In genomic region chr3R:27987329-27987728, dm6 we compare ENCODE assay signal across 3 fruit fly cellular contexts.
TF ChIP-seq lines count a peak whose summit lies in the region.

No protein-coding gene starts in this region.

TF ChIP-seq in whole organism, adult, 20 proteins besides CTCF, POLR2A, EP300 and RAD21 (continued from another document):
- TF ChIP-seq pad (GFP tag; optimal IDR thresholded peaks at IDR 0.05; lab: Kevin White, UChicago), result no peak
TF ChIP-seq in whole organism, adult: peak in this region for 7.

TF ChIP-seq in whole organism, embryonic, 481 proteins besides CTCF, POLR2A, EP300 and RAD21 (continued from another document and continues in another):
- TF ChIP-seq dmrt99B (tag; optimal IDR thresholded peaks at IDR 0.05; lab: Kevin White, UChicago) (peak; percentile 65), CG7745 (tag; optimal IDR thresholded peaks at IDR 0.05; lab: Kevin White, UChicago) (no peak), TFAM (GFP tag; optimal IDR thresholded peaks at IDR 0.05; lab: Kevin White, UChicago) (no peak), ems (GFP tag; optimal IDR thresholded peaks at IDR 0.05; lab: Kevin White, UChicago) (no peak), lbe (GFP tag; optimal IDR thresholded peaks at IDR 0.05; lab: Kevin White, UChicago) (no peak), grn (GFP tag; optimal IDR thresholded peaks at IDR 0.05; lab: Kevin White, UChicago) (no peak), Hmr (GFP tag; optimal IDR thresholded peaks at IDR 0.05; lab: Kevin White, UChicago) (peak; percentile 69), CG2202 (tag; optimal IDR thresholded peaks at IDR 0.05; lab: Kevin White, UChicago) (peak; percentile 2), sob (GFP tag; IDR thresholded peaks at IDR 0.05; lab: Robert Waterston, UW) (peak; percentile 65), Trl (optimal IDR thresholded peaks at IDR 0.05; lab: Kevin White, UChicago) (no peak), Trl (GFP tag; optimal IDR thresholded peaks at IDR 0.05; lab: Kevin White, UChicago) (no peak), B-H1 (GFP tag; IDR thresholded peaks at IDR 0.05; lab: Robert Waterston, UW) (peak; percentile 17; the same call in 2 of the 3 replicates), Nf-YB (GFP tag; optimal IDR thresholded peaks at IDR 0.05; lab: Kevin White, UChicago) (peak; percentile 58), Dek (tag; optimal IDR thresholded peaks at IDR 0.05; lab: Kevin White, UChicago) (peak; percentile 72), Aef1 (GFP tag; IDR thresholded peaks at IDR 0.05; lab: Robert Waterston, UW) (peak; percentile 53; the same call in 2 of the 3 replicates), sqz (GFP tag; optimal IDR thresholded peaks at IDR 0.05; lab: Kevin White, UChicago) (peak; percentile 20), slp2 (GFP tag; optimal IDR thresholded peaks at IDR 0.05; lab: Kevin White, UChicago) (no peak), H15 (GFP tag; IDR thresholded peaks at IDR 0.05; lab: Robert Waterston, UW) (peak; percentile 46; the same call in 1 of the 3 replicates), psq (GFP tag; optimal IDR thresholded peaks at IDR 0.05; lab: Kevin White, UChicago) (no peak), Bteb2 (GFP tag; optimal IDR thresholded peaks at IDR 0.05; lab: Kevin White, UChicago) (peak; percentile 1), CG9932 (GFP tag; IDR thresholded peaks at IDR 0.05; lab: Robert Waterston, UW) (peak; percentile 79), bcd (GFP tag; optimal IDR thresholded peaks at IDR 0.05; lab: Kevin White, UChicago) (peak; percentile 66), CG12219 (GFP tag; optimal IDR thresholded peaks at IDR 0.05; lab: Kevin White, UChicago) (no peak), CG4730 (GFP tag; IDR thresholded peaks at IDR 0.05; lab: Robert Waterston, UW) (peak; percentile 42), Poxn (GFP tag; IDR thresholded peaks at IDR 0.05; lab: Robert Waterston, UW) (peak; percentile 53; the same call in 1 of the 2 replicates), Hr78 (GFP tag; optimal IDR thresholded peaks at IDR 0.05; lab: Kevin White, UChicago) (no peak), bab2 (GFP tag; optimal IDR thresholded peaks at IDR 0.05; lab: Kevin White, UChicago) (peak; percentile 19), CG8765 (GFP tag; IDR thresholded peaks at IDR 0.05; lab: Robert Waterston, UW) (no peak), CG18764 (GFP tag; optimal IDR thresholded peaks at IDR 0.05; lab: Kevin White, UChicago) (peak; percentile 15), CG8281 (tag; optimal IDR thresholded peaks at IDR 0.05; lab: Kevin White, UChicago) (no peak), phol (tag; optimal IDR thresholded peaks at IDR 0.05; lab: Kevin White, UChicago) (peak; percentile 76), CG16779 (GFP tag; IDR thresholded peaks at IDR 0.05; lab: Robert Waterston, UW) (no peak), CG17328 (GFP tag; IDR thresholded peaks at IDR 0.05; lab: Robert Waterston, UW) (peak; percentile 71), scrt (GFP tag; optimal IDR thresholded peaks at IDR 0.05; lab: Kevin White, UChicago) (peak; percentile 36), zen (tag; optimal IDR thresholded peaks at IDR 0.05; lab: Kevin White, UChicago) (no peak), pita (GFP tag; optimal IDR thresholded peaks at IDR 0.05; lab: Kevin White, UChicago) (no peak), B-H2 (GFP tag; optimal IDR thresholded peaks at IDR 0.05; lab: Kevin White, UChicago) (peak; percentile 20), Fer1 (GFP tag; optimal IDR thresholded peaks at IDR 0.05; lab: Kevin White, UChicago) (peak; percentile 70), CG18476 (GFP tag; optimal IDR thresholded peaks at IDR 0.05; lab: Kevin White, UChicago) (peak; percentile 24), Elba2 (GFP tag; optimal IDR thresholded peaks at IDR 0.05; lab: Kevin White, UChicago) (no peak), Hand (GFP tag; optimal IDR thresholded peaks at IDR 0.05; lab: Kevin White, UChicago) (peak; percentile 34), Bgb (GFP tag; IDR thresholded peaks at IDR 0.05; lab: Robert Waterston, UW; ENCODE audit: partially characterized antibody) (no peak), E2f1 (GFP tag; IDR thresholded peaks at IDR 0.05; lab: Robert Waterston, UW) (peak; percentile 77), Hmx (GFP tag; optimal IDR thresholded peaks at IDR 0.05; lab: Kevin White, UChicago) (no peak), PHDP (tag; optimal IDR thresholded peaks at IDR 0.05; lab: Kevin White, UChicago) (peak; percentile 86), tup (GFP tag; optimal IDR thresholded peaks at IDR 0.05; lab: Kevin White, UChicago) (no peak), CG12744 (GFP tag; optimal IDR thresholded peaks at IDR 0.05; lab: Kevin White, UChicago) (no peak), Ets65A (GFP tag; lab: Kevin White, UChicago) (no peak), chif (GFP tag; optimal IDR thresholded peaks at IDR 0.05; lab: Kevin White, UChicago) (peak in 1 of 2 experiments; percentile 7), ken (GFP tag; IDR thresholded peaks at IDR 0.05; lab: Robert Waterston, UW) (no peak; the same call in 2 of the 3 replicates), mld (GFP tag; IDR thresholded peaks at IDR 0.05; lab: Robert Waterston, UW; ENCODE audit: partially characterized antibody) (no peak), CG1603 (tag; optimal IDR thresholded peaks at IDR 0.05; lab: Kevin White, UChicago) (no peak), Max (GFP tag; optimal IDR thresholded peaks at IDR 0.05; lab: Kevin White, UChicago) (peak; percentile 56), Lim3 (GFP tag; IDR thresholded peaks at IDR 0.05; lab: Robert Waterston, UW) (no peak), slbo (GFP tag; IDR thresholded peaks at IDR 0.05; lab: Robert Waterston, UW) (peak; percentile 90), HmgZ (tag; optimal IDR thresholded peaks at IDR 0.05; lab: Kevin White, UChicago) (no peak), CG17359 (tag; optimal IDR thresholded peaks at IDR 0.05; lab: Kevin White, UChicago) (peak; percentile 60), CG31365 (tag; optimal IDR thresholded peaks at IDR 0.05; lab: Kevin White, UChicago) (no peak), so (GFP tag; IDR thresholded peaks at IDR 0.05; lab: Robert Waterston, UW) (peak; percentile 69; the same call in 2 of the 3 replicates), ttk (GFP tag; IDR thresholded peaks at IDR 0.05; lab: Robert Waterston, UW) (peak; percentile 56; the same call in 1 of the 2 replicates), dimm (GFP tag; IDR thresholded peaks at IDR 0.05; lab: Robert Waterston, UW) (no peak), CG4854 (GFP tag; optimal IDR thresholded peaks at IDR 0.05; lab: Kevin White, UChicago) (peak; percentile 35), sna (GFP tag; IDR thresholded peaks at IDR 0.05; lab: Robert Waterston, UW; ENCODE audit: partially characterized antibody) (no peak), nom (GFP tag; optimal IDR thresholded peaks at IDR 0.05; lab: Kevin White, UChicago) (no peak), HLH54F (GFP tag; optimal IDR thresholded peaks at IDR 0.05; lab: Kevin White, UChicago) (peak; percentile 24), vnd (GFP tag; IDR thresholded peaks at IDR 0.05; lab: Robert Waterston, UW; ENCODE audit: partially characterized antibody) (no peak)

TF ChIP-seq in whole organism, prepupa, 60 proteins besides CTCF, POLR2A, EP300 and RAD21 (continued from another document):
- TF ChIP-seq CG34406 (GFP tag; optimal IDR thresholded peaks at IDR 0.05; lab: Kevin White, UChicago) (peak; percentile 7), Sox14 (GFP tag; optimal IDR thresholded peaks at IDR 0.05; lab: Kevin White, UChicago) (peak; percentile 10), dac (GFP tag; optimal IDR thresholded peaks at IDR 0.05; lab: Kevin White, UChicago) (peak; percentile 43), vri (GFP tag; optimal IDR thresholded peaks at IDR 0.05; lab: Kevin White, UChicago) (no peak), Eip93F (GFP tag; optimal IDR thresholded peaks at IDR 0.05; lab: Kevin White, UChicago) (no peak), CG32006 (GFP tag; optimal IDR thresholded peaks at IDR 0.05; lab: Kevin White, UChicago) (peak; percentile 84), net (GFP tag; optimal IDR thresholded peaks at IDR 0.05; lab: Kevin White, UChicago) (peak; percentile 31), CG1621 (tag; optimal IDR thresholded peaks at IDR 0.05; lab: Kevin White, UChicago) (no peak), Met (GFP tag; optimal IDR thresholded peaks at IDR 0.05; lab: Kevin White, UChicago) (no peak), salr (GFP tag; optimal IDR thresholded peaks at IDR 0.05; lab: Kevin White, UChicago) (peak in 1 of 2 experiments; percentile 52), CG8319 (GFP tag; optimal IDR thresholded peaks at IDR 0.05; lab: Kevin White, UChicago) (no peak), Sox15 (GFP tag; optimal IDR thresholded peaks at IDR 0.05; lab: Kevin White, UChicago) (peak; percentile 9), achi (GFP tag; optimal IDR thresholded peaks at IDR 0.05; lab: Kevin White, UChicago) (peak; percentile 53), Ets96B (tag; optimal IDR thresholded peaks at IDR 0.05; lab: Kevin White, UChicago) (peak; percentile 27), cyc (GFP tag; optimal IDR thresholded peaks at IDR 0.05; lab: Kevin White, UChicago) (no peak), CG16779 (tag; optimal IDR thresholded peaks at IDR 0.05; lab: Kevin White, UChicago) (no peak), Hr38 (GFP tag; optimal IDR thresholded peaks at IDR 0.05; lab: Kevin White, UChicago) (no peak), eg (GFP tag; IDR thresholded peaks at IDR 0.05; lab: Robert Waterston, UW) (peak; percentile 75), Smox (GFP tag; optimal IDR thresholded peaks at IDR 0.05; lab: Kevin White, UChicago) (peak; percentile 30), topi (GFP tag; optimal IDR thresholded peaks at IDR 0.05; lab: Kevin White, UChicago) (peak; percentile 32), CG9139 (GFP tag; optimal IDR thresholded peaks at IDR 0.05; lab: Kevin White, UChicago) (no peak), Eip75B (GFP tag; optimal IDR thresholded peaks at IDR 0.05; lab: Kevin White, UChicago) (peak; percentile 3), CG11902 (GFP tag; optimal IDR thresholded peaks at IDR 0.05; lab: Kevin White, UChicago) (no peak), CG10669 (GFP tag; optimal IDR thresholded peaks at IDR 0.05; lab: Kevin White, UChicago) (peak; percentile 32), CG4318 (GFP tag; optimal IDR thresholded peaks at IDR 0.05; lab: Kevin White, UChicago) (peak; percentile 63), CG3032 (tag; optimal IDR thresholded peaks at IDR 0.05; lab: Kevin White, UChicago) (no peak), lz (GFP tag; optimal IDR thresholded peaks at IDR 0.05; lab: Kevin White, UChicago) (no peak), CG31627 (GFP tag; optimal IDR thresholded peaks at IDR 0.05; lab: Kevin White, UChicago) (no peak), spab (GFP tag; optimal IDR thresholded peaks at IDR 0.05; lab: Kevin White, UChicago) (no peak), CG6808 (GFP tag; optimal IDR thresholded peaks at IDR 0.05; lab: Kevin White, UChicago) (no peak), ss (GFP tag; optimal IDR thresholded peaks at IDR 0.05; lab: Kevin White, UChicago) (no peak), Hr4 (GFP tag; optimal IDR thresholded peaks at IDR 0.05; lab: Kevin White, UChicago) (peak; percentile 61), svp (GFP tag; lab: Kevin White, UChicago) (peak; percentile 56), pdm3 (GFP tag; optimal IDR thresholded peaks at IDR 0.05; lab: Kevin White, UChicago) (peak; percentile 44), CG8119 (GFP tag; IDR thresholded peaks at IDR 0.05; lab: Robert Waterston, UW) (peak; percentile 86), CG6792 (GFP tag; optimal IDR thresholded peaks at IDR 0.05; lab: Kevin White, UChicago) (peak; percentile 40), Hr39 (GFP tag; optimal IDR thresholded peaks at IDR 0.05; lab: Kevin White, UChicago) (no peak), fd85E (GFP tag; optimal IDR thresholded peaks at IDR 0.05; lab: Kevin White, UChicago) (no peak), esn (GFP tag; optimal IDR thresholded peaks at IDR 0.05; lab: Kevin White, UChicago) (no peak), OdsH (GFP tag; optimal IDR thresholded peaks at IDR 0.05; lab: Kevin White, UChicago) (peak; percentile 60), CG15336 (GFP tag; IDR thresholded peaks at IDR 0.05; lab: Robert Waterston, UW) (peak; percentile 88)
